ENCODE assay signal across 2 worm cellular contexts in the genomic region with DNA sequence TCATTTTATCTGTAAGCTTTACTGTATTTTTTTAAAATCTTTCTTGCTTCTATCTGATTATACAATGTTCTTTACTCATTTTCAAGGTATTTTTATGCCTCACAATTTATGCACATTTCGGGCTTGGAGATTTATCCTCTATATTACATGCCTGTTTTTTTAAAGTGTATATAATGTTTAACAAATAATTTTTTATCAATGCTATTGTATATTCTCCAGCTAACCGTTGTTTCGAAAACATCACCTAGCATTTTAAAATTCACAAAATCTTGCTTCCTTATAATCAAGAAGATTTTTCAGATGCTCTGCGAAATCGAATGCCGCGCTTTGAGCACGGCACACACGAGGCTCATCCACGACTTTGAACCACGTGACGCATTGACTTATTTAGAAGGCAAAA.
TF ChIP-seq lines count a peak whose summit lies in the region.

A gene (plus strand): TSS at position 301 of the 400 bp plus-strand sequence.

TF ChIP-seq in whole organism, L4 larva, 104 proteins besides CTCF, POLR2A, EP300 and RAD21:
- TF ChIP-seq aha-1 (tag; lab: Kevin White, UChicago) (peak; percentile 75), zag-1 (tag; optimal IDR thresholded peaks at IDR 0.05; lab: Kevin White, UChicago) (no peak)
TF ChIP-seq in whole organism, L4 larva: peak in this region for 1.

TF ChIP-seq in whole organism, young adult, 124 proteins besides CTCF, POLR2A, EP300 and RAD21:
- peak in 1 of 3 experiments; percentile 1 for TF ChIP-seq lin-35 (GFP tag; optimal IDR thresholded peaks at IDR 0.05; lab: Kevin White, UChicago)
- TF ChIP-seq madf-3 (GFP tag; IDR thresholded peaks at IDR 0.05; lab: Robert Waterston, UW): 0 out of 2 replicates have a peak, but pooled peaks have one; percentile 32
- no peak for TF ChIP-seq K11D2.4 (GFP tag; IDR thresholded peaks at IDR 0.05; lab: Robert Waterston, UW)
